Fruit fly (Drosophila melanogaster) whole organism, embryonic: Measurements from ENCODE around the gene sit.

Source experiments
- Asciz ChIP-seq: fragments of 200-800 bp; sonication (Bioruptor generic); optimal IDR thresholded peaks from 2 replicates; lab custom pipeline; 2017; ENCODE audit warnings: missing biosample characterization, mild to moderate bottlenecking, missing genetic modification characterization, missing genetic modification reagents
- BEAF-32 ChIP-seq: fragments of 200-800 bp; sonication (Bioruptor generic); optimal IDR thresholded peaks from 3 replicates; lab custom pipeline; 2017; ENCODE audit warnings: missing biosample characterization, missing genetic modification characterization, mild to moderate bottlenecking, moderate library complexity, missing genetic modification reagents
- BtbVII ChIP-seq: fragments of 200-800 bp; sonication (Bioruptor generic); optimal IDR thresholded peaks from 3 replicates; lab custom pipeline; 2017; ENCODE audit warnings: missing biosample characterization, mild to moderate bottlenecking, missing genetic modification characterization
- CG10321 ChIP-seq: fragments of 200-800 bp; sonication (Bioruptor generic); IDR thresholded peaks from 2 replicates; pipeline ENCODE4 v1.3.6; 2022; ENCODE audit warnings: missing biosample characterization, missing genetic modification characterization
- CG10462 ChIP-seq: fragments of 200-800 bp; sonication (Bioruptor generic); optimal IDR thresholded peaks from 2 replicates; lab custom pipeline; 2016; ENCODE audit warnings: missing biosample characterization, missing genetic modification characterization
- CG11085 ChIP-seq: fragments of 200-800 bp; sonication (Bioruptor generic); IDR thresholded peaks from 2 replicates; pipeline ENCODE4 v1.3.6; 2022; ENCODE audit warnings: missing biosample characterization, missing genetic modification characterization
- CG11695 ChIP-seq: fragments of 200-800 bp; sonication (Bioruptor generic); IDR thresholded peaks from 3 replicates; pipeline ENCODE4 v1.3.6; 2022; ENCODE audit warnings: missing biosample characterization, missing genetic modification characterization
- CG12219 ChIP-seq: fragments of 200-800 bp; sonication (Bioruptor generic); optimal IDR thresholded peaks from 3 replicates; lab custom pipeline; 2018; ENCODE audit warnings: missing biosample characterization, mild to moderate bottlenecking, missing genetic modification characterization
- CG14014 ChIP-seq: fragments of 200-800 bp; sonication (Bioruptor generic); IDR thresholded peaks from 2 replicates; pipeline ENCODE4 v1.3.6; 2022; ENCODE audit warnings: missing biosample characterization, missing genetic modification characterization
- CG17186 ChIP-seq: fragments of 200-800 bp; sonication (Bioruptor generic); optimal IDR thresholded peaks from 3 replicates; lab custom pipeline; 2017; ENCODE audit warnings: missing biosample characterization, missing genetic modification reagents, missing genetic modification characterization
- CG32532 ChIP-seq: fragments of 200-800 bp; sonication (Bioruptor generic); IDR thresholded peaks from 2 replicates; pipeline ENCODE4 v1.3.6; 2022; ENCODE audit warnings: missing biosample characterization, missing genetic modification characterization
- CG32767 ChIP-seq: fragments of 200-800 bp; sonication (Bioruptor generic); IDR thresholded peaks from 2 replicates; pipeline ENCODE4 v1.3.6; 2022; ENCODE audit warnings: missing biosample characterization, missing genetic modification characterization
- CG32772 ChIP-seq: fragments of 200-800 bp; sonication (Bioruptor generic); IDR thresholded peaks from 2 replicates; pipeline ENCODE4 v1.3.6; 2022; ENCODE audit warnings: missing biosample characterization, missing genetic modification characterization
- CG3995 ChIP-seq: fragments of 200-800 bp; sonication (Bioruptor generic); optimal IDR thresholded peaks from 3 replicates; lab custom pipeline; 2016; ENCODE audit warnings: missing biosample characterization, missing genetic modification characterization
- CG4707 ChIP-seq: fragments of 200-800 bp; sonication (Bioruptor generic); optimal IDR thresholded peaks from 2 replicates; lab custom pipeline; 2018; ENCODE audit warnings: missing biosample characterization, mild to moderate bottlenecking, missing genetic modification characterization, moderate library complexity
- CG4820 ChIP-seq: fragments of 200-800 bp; sonication (Bioruptor generic); optimal IDR thresholded peaks from 3 replicates; lab custom pipeline; 2016; ENCODE audit warnings: missing biosample characterization, missing genetic modification characterization
- CG7987 ChIP-seq: fragments of 200-800 bp; sonication (Bioruptor generic); optimal IDR thresholded peaks from 2 replicates; lab custom pipeline; 2018; ENCODE audit warnings: missing biosample characterization, mild to moderate bottlenecking, missing genetic modification characterization, moderate library complexity
- CG8478 ChIP-seq: fragments of >200 bp; optimal IDR thresholded peaks from 2 replicates; lab custom pipeline; 2018
- CG9932 ChIP-seq: fragments of 200-800 bp; sonication (Bioruptor generic); IDR thresholded peaks from 2 replicates; pipeline ENCODE4 v1.3.6; 2022; ENCODE audit warnings: missing biosample characterization, missing genetic modification characterization
- CrebB ChIP-seq: fragments of 200-800 bp; sonication (Bioruptor generic); optimal IDR thresholded peaks from 3 replicates; lab custom pipeline; 2018; ENCODE audit warnings: missing biosample characterization, mild to moderate bottlenecking, missing genetic modification characterization
- Deaf1 ChIP-seq: fragments of 200-800 bp; optimal IDR thresholded peaks from 3 replicates; lab custom pipeline; 2019; ENCODE audit warnings: missing biosample characterization, mild to moderate bottlenecking, missing genetic modification characterization, moderate library complexity
- Gsc ChIP-seq: fragments of 200-800 bp; sonication (Bioruptor generic); IDR thresholded peaks from 2 replicates; pipeline ENCODE4 v1.3.6; 2022; ENCODE audit warnings: missing biosample characterization, missing genetic modification characterization
- Hmr ChIP-seq: fragments of 200-800 bp; sonication (Bioruptor generic); optimal IDR thresholded peaks from 3 replicates; lab custom pipeline; 2017; ENCODE audit warnings: mild to moderate bottlenecking, missing biosample characterization, missing genetic modification reagents, missing genetic modification characterization
- Hr51 ChIP-seq, 2 experiments: fragments of 200-800 bp; sonication (Bioruptor generic); optimal IDR thresholded peaks; 2 replicates in 1 of 2; 3 replicates in 1 of 2; lab custom pipeline; 2016 to 2018; ENCODE audit warnings: missing biosample characterization in 2 of 2, missing genetic modification characterization in 2 of 2, mild to moderate bottlenecking in 1 of 2, moderate library complexity in 1 of 2
- Meics ChIP-seq: fragments of 200-800 bp; sonication (Bioruptor generic); optimal IDR thresholded peaks from 2 replicates; lab custom pipeline; 2017; ENCODE audit warnings: missing biosample characterization, mild to moderate bottlenecking, missing genetic modification characterization
- Neu2 ChIP-seq: fragments of 200-800 bp; sonication (Bioruptor generic); optimal IDR thresholded peaks from 3 replicates; lab custom pipeline; 2016; ENCODE audit warnings: missing biosample characterization, missing genetic modification characterization, borderline replicate concordance
- Poxn ChIP-seq: fragments of 200-800 bp; sonication (Bioruptor generic); IDR thresholded peaks from 2 replicates; pipeline ENCODE4 v1.3.6; 2022; ENCODE audit warnings: missing biosample characterization, missing genetic modification characterization
- Sin3A ChIP-seq: fragments of >200 bp; optimal IDR thresholded peaks from 2 replicates; lab custom pipeline; 2018
- TFAM ChIP-seq: fragments of 200-800 bp; sonication (Bioruptor generic); optimal IDR thresholded peaks from 2 replicates; lab custom pipeline; 2017; ENCODE audit warnings: missing biosample characterization, missing genetic modification characterization, inconsistent platforms
- bbx ChIP-seq: fragments of 200-800 bp; sonication (Bioruptor generic); IDR thresholded peaks from 2 replicates; pipeline ENCODE4 v1.3.6; 2022; ENCODE audit warnings: missing biosample characterization, missing genetic modification characterization; ENCODE audit not compliant: partially characterized antibody
- disco-r ChIP-seq: fragments of 200-800 bp; sonication (Bioruptor generic); optimal IDR thresholded peaks from 2 replicates; lab custom pipeline; 2016; ENCODE audit warnings: missing biosample characterization, missing genetic modification characterization
- dm ChIP-seq: fragments of 200-800 bp; sonication (Bioruptor generic); optimal IDR thresholded peaks from 3 replicates; lab custom pipeline; 2016; ENCODE audit warnings: missing biosample characterization, missing genetic modification characterization
- dpn ChIP-seq, 2 experiments: fragments of 200-800 bp; sonication (Bioruptor generic); optimal IDR thresholded peaks; 3 replicates each; lab custom pipeline; 2016; ENCODE audit warnings: missing biosample characterization in 2 of 2, missing genetic modification characterization in 2 of 2
- emc ChIP-seq: fragments of 200-800 bp; sonication (Bioruptor generic); optimal IDR thresholded peaks from 2 replicates; lab custom pipeline; 2016; ENCODE audit warnings: missing biosample characterization, missing genetic modification characterization
- en ChIP-seq: fragments of 200-800 bp; sonication (Bioruptor generic); optimal IDR thresholded peaks from 2 replicates; lab custom pipeline; 2016; ENCODE audit warnings: missing biosample characterization, missing genetic modification characterization
- eve ChIP-seq, 2 experiments: fragments of >200 bp; optimal IDR thresholded peaks; 2 replicates each; lab custom pipeline; 2017; ENCODE audit warnings: missing biosample characterization in 2 of 2, missing genetic modification characterization in 2 of 2
- fru ChIP-seq: fragments of >200 bp; optimal IDR thresholded peaks from 2 replicates; lab custom pipeline; 2017
- gsb ChIP-seq: fragments of 200-800 bp; sonication (Bioruptor generic); IDR thresholded peaks from 2 replicates; pipeline ENCODE4 v1.3.6; 2022; ENCODE audit warnings: missing biosample characterization, missing genetic modification characterization
- h ChIP-seq: fragments of >200 bp; optimal IDR thresholded peaks from 2 replicates; lab custom pipeline; 2017
- kay ChIP-seq: fragments of 200-800 bp; sonication (Bioruptor generic); optimal IDR thresholded peaks from 2 replicates; lab custom pipeline; 2016; ENCODE audit warnings: missing biosample characterization, missing genetic modification characterization
- p53 ChIP-seq: fragments of 200-800 bp; sonication (Bioruptor generic); optimal IDR thresholded peaks from 2 replicates; lab custom pipeline; 2016; ENCODE audit warnings: missing biosample characterization, missing genetic modification characterization
- pfk ChIP-seq: fragments of 200-800 bp; sonication (Bioruptor generic); optimal IDR thresholded peaks from 2 replicates; lab custom pipeline; 2018; ENCODE audit warnings: missing biosample characterization, mild to moderate bottlenecking, missing genetic modification characterization, moderate library complexity
- pho ChIP-seq: fragments of 200-800 bp; sonication (Bioruptor generic); optimal IDR thresholded peaks from 2 replicates; lab custom pipeline; 2016; ENCODE audit warnings: missing biosample characterization, missing genetic modification characterization
- pros ChIP-seq: fragments of 200-800 bp; sonication (Bioruptor generic); optimal IDR thresholded peaks from 3 replicates; lab custom pipeline; 2019; ENCODE audit warnings: missing biosample characterization, mild to moderate bottlenecking, missing genetic modification characterization, moderate library complexity
- repo ChIP-seq: fragments of 200-800 bp; sonication (Bioruptor generic); optimal IDR thresholded peaks from 2 replicates; lab custom pipeline; 2016; ENCODE audit warnings: missing biosample characterization, missing genetic modification characterization
- ssp ChIP-seq: fragments of 200-800 bp; sonication (Bioruptor generic); IDR thresholded peaks from 2 replicates; pipeline ENCODE4 v1.3.6; 2022; ENCODE audit warnings: missing biosample characterization, missing genetic modification characterization
- sug ChIP-seq: fragments of 200-800 bp; optimal IDR thresholded peaks from 2 replicates; lab custom pipeline; 2019; ENCODE audit warnings: missing biosample characterization, mild to moderate bottlenecking, missing genetic modification characterization, moderate library complexity
- tx ChIP-seq: fragments of 200-800 bp; sonication (Bioruptor generic); optimal IDR thresholded peaks from 2 replicates; lab custom pipeline; 2016; ENCODE audit warnings: missing biosample characterization, missing genetic modification characterization
- vnd ChIP-seq: fragments of 200-800 bp; sonication (Bioruptor generic); IDR thresholded peaks from 3 replicates; pipeline ENCODE4 v1.3.6; 2022; ENCODE audit warnings: missing biosample characterization, missing genetic modification characterization; ENCODE audit not compliant: partially characterized antibody
- vvl ChIP-seq: fragments of 200-800 bp; sonication (Bioruptor generic); IDR thresholded peaks from 2 replicates; pipeline ENCODE4 v1.3.6; 2022; ENCODE audit warnings: missing biosample characterization, missing genetic modification characterization
- wdn ChIP-seq: fragments of 200-800 bp; sonication (Bioruptor generic); IDR thresholded peaks from 2 replicates; pipeline ENCODE4 v1.3.6; 2022; ENCODE audit warnings: missing biosample characterization, missing genetic modification characterization
- z ChIP-seq: fragments of 200-800 bp; sonication (Bioruptor generic); IDR thresholded peaks from 3 replicates; pipeline ENCODE4 v1.3.6; 2022; ENCODE audit warnings: missing biosample characterization, missing genetic modification characterization

Gene sit

dm6 chr3R:22597344-22597954 lies 35.1 kb upstream of the sit start (continued):
- TF ChIP-seq disco-r (no peak), CG7987 (no peak), CG9932 (GFP tag; lab: Robert Waterston, UW) (peak; percentile 34; the same call in 1 of the 2 replicates), vvl (GFP tag; lab: Robert Waterston, UW) (peak; percentile 89), CG10462 (GFP tag; lab: Kevin White, UChicago) (peak; percentile 45), pho (GFP tag; lab: Kevin White, UChicago) (no peak), Hr51 (GFP tag; optimal IDR thresholded peaks at IDR 0.05; lab: Kevin White, UChicago) (no peak), CG14014 (GFP tag; lab: Robert Waterston, UW) (peak; percentile 76), ssp (GFP tag; lab: Robert Waterston, UW) (peak; percentile 74), en (GFP tag; lab: Kevin White, UChicago) (peak; percentile 45), emc (GFP tag; lab: Kevin White, UChicago) (no peak), dpn (GFP tag; optimal IDR thresholded peaks at IDR 0.05; lab: Kevin White, UChicago) (peak in 1 of 2 experiments; percentile 52), Hmr (GFP tag; lab: Kevin White, UChicago) (peak; percentile 23), TFAM (GFP tag; lab: Kevin White, UChicago) (no peak), CG17186 (GFP tag; lab: Kevin White, UChicago) (peak; percentile 29), Meics (GFP tag; lab: Kevin White, UChicago) (peak; percentile 37), dm (peak; percentile 35), p53 (peak; percentile 24), Gsc (peak; percentile 65), tx (peak; percentile 60), wdn (no peak), CG32772 (peak; percentile 84), BtbVII (no peak), repo (GFP tag; lab: Kevin White, UChicago) (peak; percentile 36), sug (tag; lab: Kevin White, UChicago) (peak; percentile 85), BEAF-32 (GFP tag; lab: Kevin White, UChicago) (no peak), kay (peak; percentile 3), h (lab: Kevin White, UChicago) (no peak), z (GFP tag; lab: Robert Waterston, UW) (no peak), Sin3A (lab: Kevin White, UChicago) (no peak), gsb (GFP tag; lab: Robert Waterston, UW) (0 out of 2 replicates have a peak, but pooled peaks have one; percentile 44), CrebB (tag; lab: Kevin White, UChicago) (peak; percentile 11), CG32532 (GFP tag; lab: Robert Waterston, UW) (peak; percentile 77), Neu2 (no peak), Deaf1 (tag; lab: Kevin White, UChicago) (no peak), CG3995 (GFP tag; lab: Kevin White, UChicago) (no peak), eve (GFP tag; optimal IDR thresholded peaks at IDR 0.05; lab: Kevin White, UChicago) (no peak), CG11085 (GFP tag; lab: Robert Waterston, UW) (no peak), fru (lab: Kevin White, UChicago) (no peak), CG10321 (GFP tag; lab: Robert Waterston, UW) (no peak), pfk (GFP tag; lab: Kevin White, UChicago) (no peak), CG4707 (GFP tag; lab: Kevin White, UChicago) (peak; percentile 71), Asciz (GFP tag; lab: Kevin White, UChicago) (no peak), vnd (no peak), CG11695 (GFP tag; lab: Robert Waterston, UW) (peak; percentile 68), CG12219 (no peak), bbx (no peak), Poxn (GFP tag; lab: Robert Waterston, UW) (no peak), CG4820 (GFP tag; lab: Kevin White, UChicago) (peak; percentile 67), CG8478 (lab: Kevin White, UChicago) (no peak), CG32767 (GFP tag; lab: Robert Waterston, UW) (peak; percentile 35; the same call in 1 of the 2 replicates), pros (GFP tag; lab: Kevin White, UChicago) (no peak)
